Fruit fly (Drosophila melanogaster) whole organism, wandering third instar larva: ENCODE measurements around the gene CG42307.

Experiments used
- CG32264 ChIP-seq: fragments of 200-800 bp; sonication (Bioruptor generic); optimal IDR thresholded peaks from 2 replicates; lab custom pipeline; 2016; ENCODE audit warnings: missing biosample characterization, missing genetic modification characterization
- CG9705 ChIP-seq: fragments of 200-800 bp; sonication (Bioruptor generic); optimal IDR thresholded peaks from 2 replicates; lab custom pipeline; 2018; ENCODE audit warnings: missing biosample characterization, mild to moderate bottlenecking, missing genetic modification characterization
- CrebA ChIP-seq: fragments of 200-800 bp; sonication (Bioruptor generic); optimal IDR thresholded peaks from 2 replicates; lab custom pipeline; 2016; ENCODE audit warnings: missing biosample characterization, mild to moderate bottlenecking, missing genetic modification characterization, borderline replicate concordance
- Dif ChIP-seq: fragments of 200-275, 200-300 bp; sonication (Bioruptor generic); optimal IDR thresholded peaks from 2 replicates; lab custom pipeline; 2018; ENCODE audit warnings: missing biosample characterization, missing genetic modification characterization; ENCODE audit not compliant: partially characterized antibody
- HLH106 ChIP-seq: fragments of 200-800 bp; optimal IDR thresholded peaks from 3 replicates; lab custom pipeline; 2019; ENCODE audit warnings: missing biosample characterization, mild to moderate bottlenecking, missing genetic modification characterization, moderate library complexity
- Hnf4 ChIP-seq: fragments of 200-800 bp; sonication (Bioruptor generic); optimal IDR thresholded peaks from 2 replicates; lab custom pipeline; 2016; ENCODE audit warnings: missing biosample characterization, mild to moderate bottlenecking, missing genetic modification characterization
- Hr83 ChIP-seq: fragments of 200-300 bp; sonication (Bioruptor generic); optimal IDR thresholded peaks from 2 replicates; lab custom pipeline; 2016; ENCODE audit warnings: missing biosample characterization, mild to moderate bottlenecking, missing genetic modification characterization, moderate library complexity; ENCODE audit not compliant: poor library complexity, severe bottlenecking
- Jra ChIP-seq: sonication (Bioruptor generic); optimal IDR thresholded peaks from 2 replicates; lab custom pipeline; 2016; ENCODE audit warnings: missing biosample characterization, missing genetic modification characterization
- Mio ChIP-seq: sonication (Bioruptor generic); optimal IDR thresholded peaks from 2 replicates; lab custom pipeline; 2016; ENCODE audit warnings: missing biosample characterization, missing genetic modification characterization
- Myc ChIP-seq: fragments of >200 bp; optimal IDR thresholded peaks from 2 replicates; lab custom pipeline; 2017
- N ChIP-seq: fragments of >200 bp; optimal IDR thresholded peaks from 2 replicates; lab custom pipeline; 2018; ENCODE audit warnings: missing biosample characterization, missing external identifiers, missing genetic modification characterization
- OdsH ChIP-seq: fragments of 200-800 bp; sonication (Bioruptor generic); optimal IDR thresholded peaks from 2 replicates; lab custom pipeline; 2016; ENCODE audit warnings: missing biosample characterization, mild to moderate bottlenecking, missing genetic modification characterization
- Rel ChIP-seq, 2 experiments: fragments of 200-800 bp; sonication (Bioruptor generic) in 1 of 2; optimal IDR thresholded peaks; 2 replicates in 1 of 2; 3 replicates in 1 of 2; lab custom pipeline; 2016 to 2019; ENCODE audit warnings: mild to moderate bottlenecking in 2 of 2, missing biosample characterization in 2 of 2, missing genetic modification characterization in 2 of 2, moderate library complexity in 1 of 2
- Sp1 ChIP-seq: fragments of 200-800 bp; sonication (Bioruptor generic); optimal IDR thresholded peaks from 3 replicates; lab custom pipeline; 2019; ENCODE audit warnings: missing biosample characterization, mild to moderate bottlenecking, missing genetic modification characterization, moderate library complexity
- Vsx2 ChIP-seq: fragments of 200-300, 225-300 bp; sonication (Bioruptor generic); optimal IDR thresholded peaks from 2 replicates; lab custom pipeline; 2018; ENCODE audit warnings: missing biosample characterization, missing genetic modification characterization; ENCODE audit not compliant: partially characterized antibody
- br ChIP-seq: fragments of 200-800 bp; sonication (Bioruptor generic); optimal IDR thresholded peaks from 2 replicates; lab custom pipeline; 2016; ENCODE audit warnings: missing biosample characterization, missing genetic modification characterization
- dl ChIP-seq, 2 experiments: fragments of 175-275, 200-275 bp in 1 of 2; fragments of 200-275 bp in 1 of 2; sonication (Bioruptor generic); optimal IDR thresholded peaks; lab custom pipeline; 2018; ENCODE audit warnings: mild to moderate bottlenecking in 2 of 2, missing biosample characterization in 2 of 2, missing genetic modification characterization in 2 of 2, moderate library complexity in 2 of 2; ENCODE audit not compliant: partially characterized antibody in 2 of 2, insufficient read depth in 1 of 2
- dmrt93B ChIP-seq: fragments of 200-800 bp; sonication (Bioruptor generic); optimal IDR thresholded peaks from 2 replicates; lab custom pipeline; 2018; ENCODE audit warnings: missing biosample characterization, mild to moderate bottlenecking, missing genetic modification characterization
- dsf ChIP-seq: sonication (Bioruptor generic); optimal IDR thresholded peaks from 2 replicates; lab custom pipeline; 2016; ENCODE audit warnings: missing biosample characterization, missing genetic modification characterization, borderline replicate concordance
- ey ChIP-seq: fragments of 200-800 bp; sonication (Bioruptor generic); optimal IDR thresholded peaks from 2 replicates; lab custom pipeline; 2016; ENCODE audit warnings: missing biosample characterization, missing genetic modification characterization
- foxo ChIP-seq, 2 experiments: fragments of 200-800 bp; sonication (Bioruptor generic); optimal IDR thresholded peaks; 2 replicates in 1 of 2; 3 replicates in 1 of 2; lab custom pipeline; 2016 to 2017; ENCODE audit warnings: missing biosample characterization in 2 of 2, missing genetic modification characterization in 2 of 2
- fru ChIP-seq: fragments of 200-800 bp; sonication (Bioruptor generic); optimal IDR thresholded peaks from 3 replicates; lab custom pipeline; 2016; ENCODE audit warnings: missing biosample characterization, mild to moderate bottlenecking, missing genetic modification characterization
- h ChIP-seq: fragments of 200-800 bp; sonication (Bioruptor generic); optimal IDR thresholded peaks from 3 replicates; lab custom pipeline; 2016; ENCODE audit warnings: missing biosample characterization, mild to moderate bottlenecking, missing genetic modification characterization
- jim ChIP-seq: fragments of 175-275, 200-325 bp; sonication (Bioruptor generic); optimal IDR thresholded peaks from 2 replicates; lab custom pipeline; 2016; ENCODE audit warnings: missing biosample characterization, mild to moderate bottlenecking, missing genetic modification characterization
- lola ChIP-seq: fragments of >200 bp; optimal IDR thresholded peaks from 2 replicates; lab custom pipeline; 2017; ENCODE audit warnings: missing biosample characterization, missing genetic modification characterization
- pan ChIP-seq: fragments of >200 bp; optimal IDR thresholded peaks from 2 replicates; lab custom pipeline; 2017
- psq ChIP-seq: fragments of 200-800 bp; sonication (Bioruptor generic); optimal IDR thresholded peaks from 3 replicates; lab custom pipeline; 2017; ENCODE audit warnings: missing biosample characterization, mild to moderate bottlenecking, missing genetic modification characterization, moderate library complexity
- rgr ChIP-seq: fragments of 200-800 bp; sonication (Bioruptor generic); optimal IDR thresholded peaks from 3 replicates; lab custom pipeline; 2016; ENCODE audit warnings: missing biosample characterization, mild to moderate bottlenecking, missing genetic modification characterization
- sage ChIP-seq: fragments of 200-800 bp; sonication (Bioruptor generic); optimal IDR thresholded peaks from 2 replicates; lab custom pipeline; 2016; ENCODE audit warnings: missing biosample characterization, mild to moderate bottlenecking, missing genetic modification characterization
- sv ChIP-seq: fragments of 200-800 bp; sonication (Bioruptor generic); optimal IDR thresholded peaks from 3 replicates; lab custom pipeline; 2016; ENCODE audit warnings: missing biosample characterization, missing genetic modification characterization
- tai ChIP-seq: sonication (Bioruptor generic); optimal IDR thresholded peaks from 2 replicates; lab custom pipeline; 2016; ENCODE audit warnings: missing biosample characterization, missing genetic modification characterization
- usp ChIP-seq: fragments of >200 bp; optimal IDR thresholded peaks from 2 replicates; lab custom pipeline; 2017; ENCODE audit warnings: missing biosample characterization, missing genetic modification characterization
- woc ChIP-seq: sonication (Bioruptor generic); optimal IDR thresholded peaks from 2 replicates; lab custom pipeline; 2016; ENCODE audit warnings: missing biosample characterization, mild to moderate bottlenecking, missing genetic modification characterization

The CG42307 gene

dm6 chr3L:7344001-7344400, 15.1 kb downstream of the CG42307 start:
- TF ChIP-seq pan (lab: Kevin White, UChicago) (no peak), tai (GFP tag; lab: Kevin White, UChicago) (no peak), Vsx2 (no peak), CG32264 (GFP tag; lab: Kevin White, UChicago) (no peak)

DNA sequence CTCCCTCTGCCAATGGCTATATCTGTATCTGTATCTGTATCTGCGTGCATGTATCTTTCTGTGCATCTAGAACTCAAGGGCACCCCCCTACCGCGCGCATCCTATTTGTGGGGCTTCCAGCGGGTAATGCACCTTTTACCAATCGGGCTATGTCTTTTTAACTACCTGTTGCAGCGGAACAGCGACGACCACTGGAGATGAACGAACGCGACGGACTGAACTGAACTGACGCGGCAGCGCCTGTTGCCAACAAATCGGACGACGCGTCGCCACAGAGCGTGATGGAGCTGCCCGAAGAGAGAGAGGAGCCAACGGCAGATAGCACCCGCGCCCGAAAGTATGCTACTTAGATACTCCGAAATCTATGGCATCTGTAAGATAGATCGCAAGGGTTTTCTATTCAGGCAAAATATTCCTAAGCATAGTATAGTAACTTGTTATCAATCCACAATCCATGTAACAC, 16.1 kb downstream of the CG42307 start, which contains the start of gene Cln7:
Gene Cln7 (minus strand): TSS at position 219 of the 463 bp plus-strand sequence.
- TF ChIP-seq foxo (GFP tag; optimal IDR thresholded peaks at IDR 0.05; lab: Kevin White, UChicago) (peak in 1 of 2 experiments; percentile 43), Myc (lab: Kevin White, UChicago) (peak; percentile 22), CrebA (GFP tag; lab: Kevin White, UChicago) (no peak), br (GFP tag; lab: Kevin White, UChicago) (peak; percentile 81), Hnf4 (GFP tag; lab: Kevin White, UChicago) (no peak), OdsH (peak; percentile 16), Hr83 (GFP tag; lab: Kevin White, UChicago) (peak; percentile 82), sage (GFP tag; lab: Kevin White, UChicago) (no peak), usp (GFP tag; lab: Kevin White, UChicago) (no peak), Sp1 (GFP tag; lab: Kevin White, UChicago) (peak; percentile 82), dmrt93B (GFP tag; lab: Kevin White, UChicago) (no peak), Jra (peak; percentile 14), Rel (GFP tag; optimal IDR thresholded peaks at IDR 0.05; lab: Kevin White, UChicago) (no peak), Rel (tag; optimal IDR thresholded peaks at IDR 0.05; lab: Kevin White, UChicago) (peak; percentile 82), psq (GFP tag; lab: Kevin White, UChicago) (peak; percentile 16), h (peak; percentile 62), Dif (peak; percentile 91), lola (GFP tag; lab: Kevin White, UChicago) (no peak), N (GFP tag; lab: Kevin White, UChicago) (peak; percentile 45), fru (GFP tag; lab: Kevin White, UChicago) (peak; percentile 52), rgr (GFP tag; lab: Kevin White, UChicago) (peak; percentile 69), CG9705 (GFP tag; lab: Kevin White, UChicago) (no peak), ey (peak; percentile 1), jim (GFP tag; lab: Kevin White, UChicago) (peak; percentile 5), pan (lab: Kevin White, UChicago) (no peak), sv (GFP tag; lab: Kevin White, UChicago) (no peak), dl (GFP tag; optimal IDR thresholded peaks at IDR 0.05; lab: Kevin White, UChicago; ENCODE audit: insufficient read depth in 1 of 2, partially characterized antibody in 2 of 2) (peak in 1 of 2 experiments; percentile 56), HLH106 (tag; lab: Kevin White, UChicago) (peak; percentile 48), dsf (GFP tag; lab: Kevin White, UChicago) (no peak)

DNA sequence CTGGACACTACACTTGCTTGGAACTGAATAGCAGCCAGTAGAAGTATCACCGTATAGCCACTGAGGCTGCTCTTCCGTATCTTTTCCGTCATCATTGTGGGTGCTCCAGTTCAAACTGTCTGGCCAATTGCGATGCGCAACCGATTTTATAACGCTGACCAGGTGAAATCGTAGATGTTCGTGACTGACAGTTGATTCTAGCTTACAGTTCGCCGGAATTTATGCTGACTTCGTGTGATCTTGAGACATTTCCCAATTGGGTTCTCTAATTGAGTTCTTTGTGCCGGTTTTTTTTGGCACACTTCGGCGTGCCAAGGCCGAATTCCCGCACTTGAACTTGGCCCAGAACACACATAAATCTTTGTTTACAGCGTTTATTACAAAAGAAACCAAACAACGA, 18.0 kb downstream of the CG42307 start, which contains the start of gene CG14834:
Gene CG14834 (minus strand): TSS at position 173 of the 400 bp plus-strand sequence.
- TF ChIP-seq psq (GFP tag; lab: Kevin White, UChicago) (no peak), CrebA (GFP tag; lab: Kevin White, UChicago) (no peak), CG32264 (GFP tag; lab: Kevin White, UChicago) (no peak), h (no peak), N (GFP tag; lab: Kevin White, UChicago) (no peak), foxo (GFP tag; optimal IDR thresholded peaks at IDR 0.05; lab: Kevin White, UChicago) (no peak), Vsx2 (no peak), br (GFP tag; lab: Kevin White, UChicago) (no peak), lola (GFP tag; lab: Kevin White, UChicago) (no peak), fru (GFP tag; lab: Kevin White, UChicago) (no peak)

- TF ChIP-seq Sp1 (GFP tag; lab: Kevin White, UChicago) (peak; percentile 55), HLH106 (tag; lab: Kevin White, UChicago) (peak; percentile 24), CG9705 (GFP tag; lab: Kevin White, UChicago) (peak; percentile 14), Rel (GFP tag; optimal IDR thresholded peaks at IDR 0.05; lab: Kevin White, UChicago) (no peak), Rel (tag; optimal IDR thresholded peaks at IDR 0.05; lab: Kevin White, UChicago) (peak; percentile 90), br (GFP tag; lab: Kevin White, UChicago) (peak; percentile 50), sv (GFP tag; lab: Kevin White, UChicago) (peak; percentile 25), foxo (GFP tag; optimal IDR thresholded peaks at IDR 0.05; lab: Kevin White, UChicago) (peak in 1 of 2 experiments; percentile 77), ey (peak; percentile 42), Hnf4 (GFP tag; lab: Kevin White, UChicago) (peak; percentile 69), usp (GFP tag; lab: Kevin White, UChicago) (no peak), Jra (peak; percentile 66), N (GFP tag; lab: Kevin White, UChicago) (no peak), h (peak; percentile 69), sage (GFP tag; lab: Kevin White, UChicago) (no peak), CrebA (GFP tag; lab: Kevin White, UChicago) (no peak), Myc (lab: Kevin White, UChicago) (peak; percentile 87), Mio (GFP tag; lab: Kevin White, UChicago) (no peak), dmrt93B (GFP tag; lab: Kevin White, UChicago) (no peak), rgr (GFP tag; lab: Kevin White, UChicago) (peak; percentile 23), fru (GFP tag; lab: Kevin White, UChicago) (peak; percentile 63), dsf (GFP tag; lab: Kevin White, UChicago) (no peak), Dif (peak; percentile 23), OdsH (peak; percentile 12), psq (GFP tag; lab: Kevin White, UChicago) (no peak), jim (GFP tag; lab: Kevin White, UChicago) (peak; percentile 7), woc (GFP tag; lab: Kevin White, UChicago) (peak; percentile 82)
Measured at dm6 chr3L:7347984-7348631, 19.2 kb downstream of the CG42307 start, which contains the start of the genes Srp19 and qm. Gene Srp19 (minus strand): TSS chr3L:7348034. Gene qm (plus strand): TSS chr3L:7348313.
